Worm (Caenorhabditis elegans) whole organism, early embryonic: ENCODE data around the gene F14H3.3.

Experiments used
- F13C5.2 ChIP-seq: sonication (generic microtip); optimal IDR thresholded peaks from 2 replicates; lab custom pipeline; 2017; ENCODE audit warnings: mild to moderate bottlenecking, missing genetic modification characterization, inconsistent platforms, missing compliant biosample characterization
- ama-1 ChIP-seq: fragments of 150-350 bp; optimal IDR thresholded peaks from 2 replicates; lab custom pipeline; 2014
- ceh-36 ChIP-seq: sonication (generic microtip); optimal IDR thresholded peaks from 2 replicates; lab custom pipeline; 2016; ENCODE audit warnings: missing genetic modification characterization, inconsistent platforms, missing compliant biosample characterization
- flt-1 ChIP-seq: fragments of 200-800 bp; sonication (Bioruptor generic); IDR thresholded peaks from 2 replicates; pipeline ENCODE4 v1.3.6; 2022; ENCODE audit warnings: missing genetic modification characterization, missing compliant biosample characterization
- hmbx-1 ChIP-seq: sonication (generic microtip); optimal IDR thresholded peaks from 2 replicates; lab custom pipeline; 2016; ENCODE audit warnings: mild to moderate bottlenecking, missing genetic modification characterization, missing compliant biosample characterization
- hmg-4 ChIP-seq: fragments of 200-800 bp; sonication (Bioruptor generic); optimal IDR thresholded peaks from 2 replicates; lab custom pipeline; 2018; ENCODE audit warnings: mild to moderate bottlenecking, missing genetic modification characterization, missing compliant biosample characterization
- hnd-1 ChIP-seq: sonication (generic microtip); optimal IDR thresholded peaks from 2 replicates; lab custom pipeline; 2016; ENCODE audit warnings: missing genetic modification characterization, missing compliant biosample characterization
- tbx-37 ChIP-seq: fragments of 200-800 bp; sonication (Bioruptor generic); conservative IDR thresholded peaks from 2 replicates; pipeline ENCODE4 v1.3.6; 2022; ENCODE audit warnings: missing genetic modification reagents, missing genetic modification characterization, missing compliant biosample characterization
- tra-4 ChIP-seq: sonication (generic microtip); optimal IDR thresholded peaks from 2 replicates; lab custom pipeline; 2017; ENCODE audit warnings: missing genetic modification characterization, missing compliant biosample characterization

ce11 chrV:16024300-16024699 is 29.0 kb downstream of the F14H3.3 start, which contains the start of gene T10C6.6:
- TF ChIP-seq hmbx-1 (tag; lab: Kevin White, UChicago) (no peak), ama-1 (lab: Kevin White, UChicago) (no peak), hmg-4 (GFP tag; lab: Kevin White, UChicago) (no peak), tra-4 (tag; lab: Kevin White, UChicago) (no peak), F13C5.2 (tag; lab: Kevin White, UChicago) (no peak), hnd-1 (tag; lab: Kevin White, UChicago) (no peak), tbx-37 (GFP tag; lab: Robert Waterston, UW) (no peak), ceh-36 (no peak), flt-1 (GFP tag; lab: Robert Waterston, UW) (no peak)
